Worm (Caenorhabditis elegans): ENCODE results near the gene srv-14.

srv-14 gene

DNA sequence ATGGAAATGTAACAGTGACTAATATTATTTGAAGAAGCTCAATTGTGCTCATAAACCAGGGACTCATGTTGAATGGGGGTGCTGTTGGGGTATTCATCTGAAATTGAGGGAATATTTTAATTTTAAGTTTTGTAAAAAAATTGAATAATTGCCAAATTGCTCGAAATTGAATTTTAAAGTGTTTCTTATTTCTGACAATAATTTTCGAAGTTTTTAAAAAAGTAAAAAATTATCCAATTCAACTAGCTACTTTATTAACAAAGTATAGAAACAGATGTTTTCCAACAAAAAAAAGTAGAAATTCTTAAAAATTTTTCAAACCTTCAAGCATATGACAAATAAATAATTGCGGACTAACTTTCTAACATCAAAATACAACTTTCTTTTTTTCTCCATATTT lies at the start of gene srv-14:
srv-14 (minus strand) TSS at position 101 of the 400 bp plus-strand sequence.
- TF ChIP-seq che-1 (tag; optimal IDR thresholded peaks at IDR 0.05) (no peak), sox-2 (GFP tag; IDR thresholded peaks at IDR 0.05) (no peak), F13H6.1 (tag; optimal IDR thresholded peaks at IDR 0.05) (no peak), fax-1 (tag; optimal IDR thresholded peaks at IDR 0.05) (no peak), sox-4 (tag; optimal IDR thresholded peaks at IDR 0.05) (no peak), mec-3 (tag; optimal IDR thresholded peaks at IDR 0.05; ENCODE audit: borderline replicate concordance) (no peak), ceh-24 (tag; optimal IDR thresholded peaks at IDR 0.05) (no peak), sdc-2 (tag; optimal IDR thresholded peaks at IDR 0.05) (no peak)

DNA sequence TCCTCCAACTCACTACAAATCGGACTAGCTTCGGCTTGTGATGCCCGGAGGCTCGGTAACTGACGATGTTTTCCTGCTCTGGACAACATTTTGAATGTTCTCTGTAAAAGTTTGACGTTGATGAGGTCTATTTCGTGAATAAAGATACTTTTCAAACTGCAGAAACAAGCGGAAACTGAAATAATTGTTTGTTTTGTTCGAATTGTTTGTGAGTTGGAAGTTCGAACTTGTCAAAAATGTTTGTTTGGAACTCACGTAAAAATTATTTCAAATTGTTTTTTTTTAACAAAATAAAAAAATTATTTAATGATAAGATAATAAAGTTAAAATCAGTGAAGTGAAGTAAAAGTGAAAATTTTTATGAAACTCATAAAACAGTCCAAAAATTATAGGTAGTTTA lies 47.4 kb upstream of the srv-14 start, which contains the start of gene Y105C5B.11:
Y105C5B.11 (minus strand) TSS at position 101 of the 400 bp plus-strand sequence.
- TF ChIP-seq ceh-9 (tag; optimal IDR thresholded peaks at IDR 0.05) (no peak), ceh-2 (tag; optimal IDR thresholded peaks at IDR 0.05) (no peak), unc-86 (tag; optimal IDR thresholded peaks at IDR 0.05) (no peak)

DNA sequence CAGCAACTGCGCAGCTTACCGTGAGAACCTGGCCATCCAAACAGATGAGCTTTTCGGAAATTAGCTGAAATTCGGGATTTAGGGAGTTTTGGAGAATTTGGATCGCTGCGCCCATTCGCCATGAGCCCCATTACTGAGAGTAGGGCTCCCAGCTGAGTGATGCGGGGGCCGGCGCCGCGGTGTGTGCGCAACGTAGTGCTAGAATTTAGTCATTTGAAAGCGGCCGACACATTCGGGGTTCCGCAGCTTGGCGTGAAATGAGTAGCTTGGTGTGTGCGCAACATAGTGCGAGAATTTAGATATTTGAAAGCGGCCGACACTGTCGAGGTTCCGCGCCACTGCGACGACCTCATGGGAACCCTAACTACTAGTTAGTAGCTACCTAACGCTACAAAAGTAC lies 46.8 kb upstream of the srv-14 start:
- no peak for TF ChIP-seq unc-86 (tag; optimal IDR thresholded peaks at IDR 0.05)
- no peak for TF ChIP-seq npax-4 (tag; optimal IDR thresholded peaks at IDR 0.05)
- no peak for TF ChIP-seq unc-3 (GFP tag; conservative IDR thresholded peaks at IDR 0.05)
- TF ChIP-seq unc-3 (tag; optimal IDR thresholded peaks at IDR 0.05): no peak
- TF ChIP-seq mec-3 (tag; optimal IDR thresholded peaks at IDR 0.05; ENCODE audit: borderline replicate concordance): no peak

DNA sequence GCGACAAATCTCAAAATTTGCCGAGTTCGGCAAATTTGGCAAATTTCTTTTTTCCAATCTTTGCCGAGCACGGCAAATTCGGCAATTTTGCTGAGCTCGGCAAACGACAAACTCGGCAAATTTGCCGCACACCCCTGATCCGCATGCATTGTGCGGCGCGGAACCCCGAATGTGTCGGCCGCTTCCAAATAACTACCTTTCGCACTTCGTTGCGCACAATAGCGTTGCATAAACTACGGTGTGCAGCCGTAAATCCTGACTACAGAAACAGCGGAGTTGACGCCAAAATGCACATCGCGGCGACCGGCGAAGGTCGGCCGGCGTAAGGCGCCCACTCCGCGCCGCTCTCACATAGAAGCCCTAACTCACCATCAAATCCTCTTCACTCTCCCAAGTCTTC lies 44.4 kb upstream of the srv-14 start:
- TF ChIP-seq C08G9.2 (tag; optimal IDR thresholded peaks at IDR 0.05) (peak; percentile 16), ceh-34 (tag; optimal IDR thresholded peaks at IDR 0.05) (no peak), ceh-2 (tag; optimal IDR thresholded peaks at IDR 0.05) (no peak), sdc-2 (tag; optimal IDR thresholded peaks at IDR 0.05) (peak; percentile 35), hlh-6 (tag; optimal IDR thresholded peaks at IDR 0.05) (peak; percentile 23)

DNA sequence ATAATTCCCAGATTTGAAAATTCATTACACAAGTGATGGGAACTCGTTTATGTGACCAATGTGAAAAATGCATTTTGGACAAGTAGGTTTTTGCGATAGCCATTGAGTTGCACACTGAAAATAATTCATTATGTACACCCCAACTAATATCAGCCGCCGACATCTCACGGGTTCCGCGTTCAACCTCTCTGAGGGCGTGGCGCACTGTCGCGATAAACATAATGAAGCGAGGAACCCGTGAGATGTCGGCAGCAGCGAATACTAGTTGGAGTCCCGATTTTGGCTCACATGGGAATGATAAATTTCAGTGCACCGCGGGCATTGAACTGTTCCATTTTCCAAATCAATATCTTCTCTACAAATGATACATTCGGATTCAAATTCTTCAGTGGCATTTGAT lies 43.1 kb upstream of the srv-14 start:
- no peak for TF ChIP-seq fax-1 (tag; optimal IDR thresholded peaks at IDR 0.05)
- no peak for TF ChIP-seq K09A11.1 (tag; optimal IDR thresholded peaks at IDR 0.05; ENCODE audit: insufficient read depth)
- TF ChIP-seq ztf-16 (tag; optimal IDR thresholded peaks at IDR 0.05): no peak
- TF ChIP-seq madf-2 (tag; optimal IDR thresholded peaks at IDR 0.05): no peak
- TF ChIP-seq C38D4.7 (GFP tag; optimal IDR thresholded peaks at IDR 0.05): no peak
- TF ChIP-seq pha-2 (tag; optimal IDR thresholded peaks at IDR 0.05): no peak
- no peak for TF ChIP-seq ceh-14 (tag; optimal IDR thresholded peaks at IDR 0.05)
- TF ChIP-seq sox-2 (GFP tag; IDR thresholded peaks at IDR 0.05): no peak
- TF ChIP-seq dve-1 (tag; optimal IDR thresholded peaks at IDR 0.05): no peak
- no peak for TF ChIP-seq K02D7.2 (tag; optimal IDR thresholded peaks at IDR 0.05)
- TF ChIP-seq Y22D7AL.16 (tag; optimal IDR thresholded peaks at IDR 0.05): no peak
- no peak for TF ChIP-seq syd-9 (tag; optimal IDR thresholded peaks at IDR 0.05)
- TF ChIP-seq rnt-1 (tag; optimal IDR thresholded peaks at IDR 0.05): no peak
- no peak for TF ChIP-seq T23F11.4 (GFP tag; optimal IDR thresholded peaks at IDR 0.05)
- no peak for TF ChIP-seq ceh-24 (tag; optimal IDR thresholded peaks at IDR 0.05)
- no peak for TF ChIP-seq nfya-1 (tag; optimal IDR thresholded peaks at IDR 0.05)
- TF ChIP-seq pag-3 (tag; optimal IDR thresholded peaks at IDR 0.05; ENCODE audit: borderline replicate concordance): no peak
- TF ChIP-seq pax-1 (tag; optimal IDR thresholded peaks at IDR 0.05): no peak
- no peak for TF ChIP-seq che-1 (tag; optimal IDR thresholded peaks at IDR 0.05)
- TF ChIP-seq ceh-48 (tag; optimal IDR thresholded peaks at IDR 0.05): no peak

DNA sequence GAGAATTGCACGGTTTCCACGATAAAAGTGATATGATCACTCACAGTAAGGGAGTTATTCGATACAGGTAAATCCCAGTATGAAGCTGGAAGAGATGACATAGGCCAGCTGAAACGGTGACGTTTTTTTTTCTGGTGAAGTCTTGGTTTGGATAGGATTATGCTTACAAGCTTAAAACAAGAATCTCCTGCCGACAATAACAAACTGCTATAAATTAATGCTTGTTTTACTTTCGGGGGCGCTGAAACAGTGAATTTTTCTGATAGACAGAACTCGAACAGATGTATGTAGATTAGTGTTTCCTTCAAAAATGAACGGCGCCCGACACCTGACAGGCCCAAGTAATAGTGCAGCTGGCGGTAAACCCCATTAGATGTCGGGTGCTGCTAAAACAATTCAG lies 39.8 kb upstream of the srv-14 start, which contains the start of gene srv-16:
srv-16 (minus strand) TSS at position 101 of the 400 bp plus-strand sequence.
- TF ChIP-seq ttx-3 (tag; optimal IDR thresholded peaks at IDR 0.05) (no peak), F13H6.1 (tag; optimal IDR thresholded peaks at IDR 0.05) (no peak), sdc-2 (tag; optimal IDR thresholded peaks at IDR 0.05) (no peak), dve-1 (tag; optimal IDR thresholded peaks at IDR 0.05) (no peak), K02D7.2 (tag; optimal IDR thresholded peaks at IDR 0.05) (no peak), pat-9 (tag; optimal IDR thresholded peaks at IDR 0.05) (no peak), ceh-24 (tag; optimal IDR thresholded peaks at IDR 0.05) (no peak), hlh-13 (GFP tag; optimal IDR thresholded peaks at IDR 0.05) (no peak), pha-4 (tag; optimal IDR thresholded peaks at IDR 0.05) (no peak), pha-2 (tag; optimal IDR thresholded peaks at IDR 0.05) (no peak), gmeb-2 (tag; optimal IDR thresholded peaks at IDR 0.05) (no peak), sox-2 (GFP tag; IDR thresholded peaks at IDR 0.05) (no peak), ceh-14 (tag; optimal IDR thresholded peaks at IDR 0.05) (no peak), tbx-7 (tag; optimal IDR thresholded peaks at IDR 0.05) (no peak), ref-2 (tag; optimal IDR thresholded peaks at IDR 0.05) (no peak), K09A11.1 (tag; optimal IDR thresholded peaks at IDR 0.05; ENCODE audit: insufficient read depth) (no peak), odd-2 (tag; optimal IDR thresholded peaks at IDR 0.05) (no peak), eyg-1 (tag; optimal IDR thresholded peaks at IDR 0.05) (no peak)

All from whole organism, late embryonic.